Worm (Caenorhabditis elegans) whole organism, L1 larva: ENCODE results near the gene Y40A1A.3.

Source experiments
- C04F5.9 ChIP-seq: sonication (generic microtip); optimal IDR thresholded peaks from 2 replicates; lab custom pipeline; 2016; ENCODE audit warnings: missing genetic modification characterization, missing compliant biosample characterization
- C16A3.4 ChIP-seq: fragments of 150-350 bp; optimal IDR thresholded peaks from 2 replicates; lab custom pipeline; 2014; ENCODE audit warnings: missing biosample characterization, missing genetic modification characterization
- F16B12.6 ChIP-seq: fragments of 150-350 bp; optimal IDR thresholded peaks from 2 replicates; lab custom pipeline; 2014; ENCODE audit warnings: missing biosample characterization, missing genetic modification characterization
- alr-1 ChIP-seq: fragments of 200-800 bp; sonication (Bioruptor generic); optimal IDR thresholded peaks from 2 replicates; lab custom pipeline; 2018; ENCODE audit warnings: borderline replicate concordance, mild to moderate bottlenecking, missing genetic modification characterization, missing compliant biosample characterization
- ama-1 ChIP-seq: fragments of 150-350 bp; optimal IDR thresholded peaks from 2 replicates; lab custom pipeline; 2014
- ceh-63 ChIP-seq: fragments of 200-800 bp; sonication (Bioruptor generic); optimal IDR thresholded peaks from 2 replicates; lab custom pipeline; 2018; ENCODE audit warnings: mild to moderate bottlenecking, missing genetic modification characterization, missing compliant biosample characterization
- ceh-82 ChIP-seq, 3 experiments: fragments of 150-350 bp in 1 of 3; sonication (generic microtip) in 2 of 3; optimal IDR thresholded peaks; 2 replicates each; lab custom pipeline; 2014 to 2017; ENCODE audit warnings: missing biosample characterization in 3 of 3, missing genetic modification characterization in 3 of 3
- ceh-88 ChIP-seq: fragments of 200-800 bp; sonication (Bioruptor generic); IDR thresholded peaks from 2 replicates; pipeline ENCODE4 v1.3.6; 2022; ENCODE audit warnings: missing genetic modification characterization, missing compliant biosample characterization
- ces-1 ChIP-seq: fragments of 150-350 bp; optimal IDR thresholded peaks from 2 replicates; lab custom pipeline; 2014; ENCODE audit warnings: missing biosample characterization, missing genetic modification reagents, missing genetic modification characterization
- dsc-1 ChIP-seq: sonication (generic microtip); optimal IDR thresholded peaks from 2 replicates; lab custom pipeline; 2016; ENCODE audit warnings: mild to moderate bottlenecking, missing genetic modification characterization, missing compliant biosample characterization
- efl-3 ChIP-seq: fragments of 200-800 bp; sonication (Bioruptor generic); optimal IDR thresholded peaks from 2 replicates; lab custom pipeline; 2018; ENCODE audit warnings: mild to moderate bottlenecking, missing genetic modification characterization, missing compliant biosample characterization
- elt-2 ChIP-seq: sonication (generic microtip); optimal IDR thresholded peaks from 2 replicates; lab custom pipeline; 2016; ENCODE audit warnings: missing genetic modification characterization, mild to moderate bottlenecking, inconsistent platforms, missing compliant biosample characterization, missing genetic modification reagents
- elt-3 ChIP-seq, 6 experiments: fragments of 150-350 bp in 1 of 6; sonication (generic microtip); optimal IDR thresholded peaks; 2 replicates each; lab custom pipeline; 2017 to 2018; ENCODE audit warnings: missing biosample characterization in 6 of 6, missing genetic modification characterization in 6 of 6, inconsistent platforms in 1 of 6
- fkh-10 ChIP-seq: sonication (generic microtip); optimal IDR thresholded peaks from 2 replicates; lab custom pipeline; 2017; ENCODE audit warnings: missing biosample characterization, missing genetic modification reagents, missing genetic modification characterization
- fkh-4 ChIP-seq: sonication (generic microtip); optimal IDR thresholded peaks from 2 replicates; lab custom pipeline; 2016; ENCODE audit warnings: missing compliant biosample characterization, missing genetic modification characterization, borderline replicate concordance
- fos-1 ChIP-seq: fragments of 150-350 bp; optimal IDR thresholded peaks from 2 replicates; lab custom pipeline; 2014; ENCODE audit warnings: missing biosample characterization, missing genetic modification characterization
- grh-1 ChIP-seq: fragments of 200-800 bp; sonication (Bioruptor generic); IDR thresholded peaks from 2 replicates; pipeline ENCODE4 v1.3.6; 2022; ENCODE audit warnings: missing genetic modification reagents, missing genetic modification characterization, missing compliant biosample characterization
- hlh-17 ChIP-seq: fragments of 200-800 bp; sonication (Bioruptor generic); optimal IDR thresholded peaks from 2 replicates; lab custom pipeline; 2018; ENCODE audit warnings: missing genetic modification characterization, mild to moderate bottlenecking, missing compliant biosample characterization, moderate library complexity, borderline replicate concordance
- hlh-4 ChIP-seq: sonication (generic microtip); optimal IDR thresholded peaks from 2 replicates; lab custom pipeline; 2016; ENCODE audit warnings: mild to moderate bottlenecking, missing genetic modification characterization, missing compliant biosample characterization
- isw-1 ChIP-seq: fragments of 200-800 bp; sonication (Bioruptor generic); IDR thresholded peaks from 2 replicates; pipeline ENCODE4 v1.3.6; 2022; ENCODE audit warnings: missing genetic modification characterization, missing compliant biosample characterization
- jun-1 ChIP-seq: fragments of 150-350 bp; optimal IDR thresholded peaks from 2 replicates; lab custom pipeline; 2014; ENCODE audit warnings: missing biosample characterization, missing genetic modification reagents, missing genetic modification characterization
- lin-13 ChIP-seq: fragments of 150-350 bp; optimal IDR thresholded peaks from 2 replicates; lab custom pipeline; 2014; ENCODE audit warnings: missing biosample characterization, missing genetic modification reagents, missing genetic modification characterization
- lin-39 ChIP-seq: fragments of 150-350 bp; optimal IDR thresholded peaks from 2 replicates; lab custom pipeline; 2014; ENCODE audit warnings: missing biosample characterization, missing genetic modification reagents, missing genetic modification characterization
- lir-3 ChIP-seq: sonication (generic microtip); optimal IDR thresholded peaks from 2 replicates; lab custom pipeline; 2016; ENCODE audit warnings: mild to moderate bottlenecking, missing genetic modification characterization, moderate library complexity, missing compliant biosample characterization; ENCODE audit not compliant: poor library complexity
- lsy-2 ChIP-seq, 2 experiments: fragments of 150-350 bp; optimal IDR thresholded peaks; 2 replicates each; lab custom pipeline; 2014; ENCODE audit warnings: missing biosample characterization in 2 of 2, missing genetic modification characterization in 2 of 2
- mab-9 ChIP-seq: fragments of 200-800 bp; sonication (Bioruptor generic); IDR thresholded peaks from 2 replicates; pipeline ENCODE4 v1.3.6; 2022; ENCODE audit warnings: missing genetic modification reagents, missing genetic modification characterization, missing compliant biosample characterization
- mdl-1 ChIP-seq, 2 experiments: fragments of 150-350 bp; optimal IDR thresholded peaks; 2 replicates each; lab custom pipeline; 2014 to 2017; ENCODE audit warnings: missing biosample characterization in 2 of 2, missing genetic modification characterization in 2 of 2, inconsistent platforms in 1 of 2
- mep-1 ChIP-seq: fragments of 150-350 bp; optimal IDR thresholded peaks from 2 replicates; lab custom pipeline; 2014; ENCODE audit warnings: missing biosample characterization, missing genetic modification characterization
- nhr-11 ChIP-seq: fragments of 150-350 bp; optimal IDR thresholded peaks from 2 replicates; lab custom pipeline; 2014; ENCODE audit warnings: missing biosample characterization, missing genetic modification characterization
- nhr-12 ChIP-seq: sonication (generic microtip); optimal IDR thresholded peaks from 2 replicates; lab custom pipeline; 2017; ENCODE audit warnings: missing biosample characterization, missing genetic modification characterization
- nhr-19 ChIP-seq: fragments of 200-800 bp; sonication (Bioruptor generic); conservative IDR thresholded peaks from 2 replicates; pipeline ENCODE4 v1.3.6; 2022; ENCODE audit warnings: missing genetic modification characterization, missing compliant biosample characterization
- nhr-237 ChIP-seq: fragments of 150-350 bp; optimal IDR thresholded peaks from 2 replicates; lab custom pipeline; 2014; ENCODE audit warnings: missing biosample characterization, missing genetic modification characterization
- nhr-28 ChIP-seq: fragments of 150-350 bp; optimal IDR thresholded peaks from 2 replicates; lab custom pipeline; 2014; ENCODE audit warnings: missing biosample characterization, missing genetic modification characterization
- nhr-71 ChIP-seq: sonication (generic microtip); optimal IDR thresholded peaks from 2 replicates; lab custom pipeline; 2016; ENCODE audit warnings: mild to moderate bottlenecking, missing genetic modification characterization, moderate library complexity, missing compliant biosample characterization
- nhr-76 ChIP-seq: sonication (generic microtip); optimal IDR thresholded peaks from 2 replicates; lab custom pipeline; 2017; ENCODE audit warnings: missing biosample characterization, missing genetic modification characterization
- nhr-84 ChIP-seq: sonication (generic microtip); optimal IDR thresholded peaks from 2 replicates; lab custom pipeline; 2017; ENCODE audit warnings: missing biosample characterization, missing genetic modification characterization
- nhr-85 ChIP-seq: sonication (generic microtip); peaks from one replicate; lab custom pipeline; 2016; ENCODE audit warnings: missing genetic modification characterization, inconsistent platforms, missing compliant biosample characterization
- nhr-90 ChIP-seq: sonication (generic microtip); optimal IDR thresholded peaks from 2 replicates; lab custom pipeline; 2016; ENCODE audit warnings: mild to moderate bottlenecking, missing genetic modification characterization, missing compliant biosample characterization; ENCODE audit not compliant: poor library complexity
- pag-3 ChIP-seq: sonication (generic microtip); optimal IDR thresholded peaks from 2 replicates; lab custom pipeline; 2017; ENCODE audit warnings: missing genetic modification characterization, mild to moderate bottlenecking, missing compliant biosample characterization, antibody characterized with exemption, borderline replicate concordance; ENCODE audit not compliant: insufficient read depth
- pax-3 ChIP-seq: fragments of 200-800 bp; sonication (Bioruptor generic); optimal IDR thresholded peaks from 2 replicates; lab custom pipeline; 2018; ENCODE audit warnings: mild to moderate bottlenecking, missing genetic modification characterization, moderate library complexity, missing compliant biosample characterization
- pqm-1 ChIP-seq: sonication (generic microtip); optimal IDR thresholded peaks from 3 replicates; lab custom pipeline; 2017; ENCODE audit warnings: missing biosample characterization, missing genetic modification characterization
- rnt-1 ChIP-seq: sonication (generic microtip); optimal IDR thresholded peaks from 2 replicates; lab custom pipeline; 2016; ENCODE audit warnings: mild to moderate bottlenecking, missing genetic modification characterization, moderate library complexity, missing compliant biosample characterization
- snpc-4 ChIP-seq: fragments of 150-350 bp; optimal IDR thresholded peaks from 2 replicates; lab custom pipeline; 2014; ENCODE audit warnings: missing biosample characterization, missing genetic modification characterization
- snu-23 ChIP-seq: sonication (generic microtip); optimal IDR thresholded peaks from 2 replicates; lab custom pipeline; 2016; ENCODE audit warnings: missing genetic modification characterization, missing compliant biosample characterization
- sox-4 ChIP-seq: sonication (generic microtip); optimal IDR thresholded peaks from 2 replicates; lab custom pipeline; 2016; ENCODE audit warnings: missing genetic modification characterization, missing compliant biosample characterization
- sup-37 ChIP-seq: fragments of 200-800 bp; sonication (Bioruptor generic); optimal IDR thresholded peaks from 2 replicates; lab custom pipeline; 2018; ENCODE audit warnings: mild to moderate bottlenecking, missing genetic modification characterization, missing compliant biosample characterization
- swsn-7 ChIP-seq: sonication (generic microtip); optimal IDR thresholded peaks from 2 replicates; lab custom pipeline; 2016; ENCODE audit warnings: missing genetic modification characterization, missing compliant biosample characterization
- tbx-2 ChIP-seq: sonication (generic microtip); optimal IDR thresholded peaks from 2 replicates; lab custom pipeline; 2016; ENCODE audit warnings: missing genetic modification characterization, missing compliant biosample characterization
- unc-62 ChIP-seq: fragments of 150-350 bp; optimal IDR thresholded peaks from 2 replicates; lab custom pipeline; 2014; ENCODE audit warnings: missing biosample characterization, missing genetic modification reagents, missing genetic modification characterization
- unc-86 ChIP-seq: sonication (generic microtip); optimal IDR thresholded peaks from 2 replicates; lab custom pipeline; 2016; ENCODE audit warnings: missing genetic modification characterization, missing compliant biosample characterization
- zag-1 ChIP-seq: fragments of 150-350 bp; optimal IDR thresholded peaks from 2 replicates; lab custom pipeline; 2014; ENCODE audit warnings: missing biosample characterization, missing genetic modification characterization
- ztf-11 ChIP-seq, 2 experiments: sonication (generic microtip); optimal IDR thresholded peaks; 2 replicates each; lab custom pipeline; 2016 to 2017; ENCODE audit warnings: missing genetic modification characterization in 2 of 2, missing biosample characterization in 1 of 2, missing compliant biosample characterization in 1 of 2
- ztf-4 ChIP-seq: fragments of 150-350 bp; optimal IDR thresholded peaks from 2 replicates; lab custom pipeline; 2014; ENCODE audit warnings: missing biosample characterization, missing genetic modification characterization

Gene Y40A1A.3

DNA sequence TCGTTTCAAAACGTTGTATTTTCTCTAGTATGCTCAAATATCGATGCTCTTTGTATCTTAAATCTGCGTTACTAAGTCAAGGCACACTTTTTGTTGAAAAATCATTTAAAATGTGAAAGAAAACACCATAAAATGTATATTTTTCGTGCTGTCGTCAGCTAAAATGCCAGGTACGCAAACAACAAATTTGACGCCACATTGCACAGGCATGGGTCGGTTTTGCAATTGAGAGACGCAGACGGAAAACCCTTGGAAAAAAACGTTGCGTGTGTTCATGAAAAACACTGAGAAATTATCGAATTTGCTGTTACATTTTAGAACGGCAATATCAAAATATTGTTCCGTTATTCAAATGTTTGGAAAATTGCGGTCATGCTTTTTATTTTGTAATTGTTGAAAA, 33.0 kb downstream of the Y40A1A.3 start (continued):
- TF ChIP-seq lsy-2 (tag; optimal IDR thresholded peaks at IDR 0.05; lab: Kevin White, UChicago) (peak; percentile 45 to 69), lir-3 (tag; lab: Kevin White, UChicago) (no peak), jun-1 (tag; lab: Kevin White, UChicago) (peak; percentile 48), nhr-90 (tag; lab: Kevin White, UChicago) (peak; percentile 36), sox-4 (tag; lab: Kevin White, UChicago) (no peak), lin-39 (peak; percentile 4), pag-3 (tag; lab: Kevin White, UChicago) (no peak), swsn-7 (tag; lab: Kevin White, UChicago) (peak; percentile 63), isw-1 (GFP tag; lab: Robert Waterston, UW) (no peak), unc-62 (GFP tag; lab: Kevin White, UChicago) (no peak), C16A3.4 (peak; percentile 34), C04F5.9 (tag; lab: Kevin White, UChicago) (no peak), nhr-19 (GFP tag; lab: Robert Waterston, UW) (peak; percentile 62), grh-1 (GFP tag; lab: Robert Waterston, UW) (0 out of 2 replicates have a peak, but pooled peaks have one; percentile 12), snpc-4 (tag; lab: Kevin White, UChicago) (peak; percentile 47), elt-3 (tag; optimal IDR thresholded peaks at IDR 0.05; lab: Kevin White, UChicago) (no peak), hlh-4 (no peak), pqm-1 (tag; lab: Kevin White, UChicago) (no peak), elt-2 (tag; lab: Kevin White, UChicago) (no peak), lin-13 (no peak), ceh-88 (GFP tag; lab: Robert Waterston, UW) (no peak), ceh-63 (GFP tag; lab: Kevin White, UChicago) (no peak), unc-86 (tag; lab: Kevin White, UChicago) (peak; percentile 21), snu-23 (GFP tag; lab: Kevin White, UChicago) (peak; percentile 74), ztf-11 (tag; optimal IDR thresholded peaks at IDR 0.05; lab: Kevin White, UChicago) (no peak), nhr-237 (tag; lab: Kevin White, UChicago) (no peak), mep-1 (peak; percentile 62), pax-3 (tag; lab: Kevin White, UChicago) (no peak), rnt-1 (tag; lab: Kevin White, UChicago) (peak; percentile 82), ama-1 (lab: Kevin White, UChicago) (no peak), tbx-2 (tag; lab: Kevin White, UChicago) (peak; percentile 60), alr-1 (tag; lab: Kevin White, UChicago) (no peak), ces-1 (GFP tag; lab: Kevin White, UChicago) (no peak), fos-1 (peak; percentile 40), nhr-12 (tag; lab: Kevin White, UChicago) (no peak), nhr-28 (tag; lab: Kevin White, UChicago) (no peak), ceh-82 (tag; optimal IDR thresholded peaks at IDR 0.05; lab: Kevin White, UChicago) (peak; percentile 38 to 78 (median 69)), sup-37 (GFP tag; lab: Kevin White, UChicago) (peak; percentile 4), zag-1 (tag; lab: Kevin White, UChicago) (no peak), F16B12.6 (tag; lab: Kevin White, UChicago) (peak; percentile 96), fkh-10 (GFP tag; lab: Kevin White, UChicago) (no peak), nhr-85 (tag; lab: Kevin White, UChicago) (peak; percentile 77), ztf-4 (tag; lab: Kevin White, UChicago) (no peak), dsc-1 (tag; lab: Kevin White, UChicago) (peak; percentile 49), mab-9 (no peak), nhr-84 (no peak), nhr-11 (tag; lab: Kevin White, UChicago) (no peak), hlh-17 (GFP tag; lab: Kevin White, UChicago) (no peak), nhr-71 (tag; lab: Kevin White, UChicago) (peak; percentile 69), efl-3 (GFP tag; lab: Kevin White, UChicago) (no peak), mdl-1 (tag; optimal IDR thresholded peaks at IDR 0.05; lab: Kevin White, UChicago) (peak in 1 of 2 experiments; percentile 64), fkh-4 (tag; lab: Kevin White, UChicago) (no peak), nhr-76 (tag; lab: Kevin White, UChicago) (no peak)
